Worm (Caenorhabditis elegans): ENCODE data around the gene C56G2.15.
A peak's percentile ranks its signal among the peaks of the same experiment; 100 is the strongest.

Gene C56G2.15

DNA sequence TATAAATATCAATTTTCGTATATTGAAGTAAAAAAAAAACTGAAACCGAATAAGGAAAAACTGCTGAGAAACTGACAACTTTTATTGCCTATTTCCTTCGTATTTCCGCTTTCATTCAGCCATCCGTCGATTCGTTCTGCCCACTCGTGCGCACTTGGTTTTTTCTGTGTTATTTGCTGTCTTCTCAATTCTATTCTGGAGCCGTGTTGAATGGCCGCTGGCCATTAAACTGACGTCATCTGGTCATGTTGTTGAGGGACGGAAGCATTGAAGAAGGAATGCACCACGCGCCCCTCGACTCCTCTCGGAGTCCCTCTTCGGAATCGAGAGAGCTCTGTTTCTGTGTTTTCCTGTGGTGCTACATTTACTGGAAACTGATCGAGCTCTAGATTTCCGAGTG lies 19.1 kb downstream of the C56G2.15 start (continued):
- TF ChIP-seq C34F6.9 (tag; optimal IDR thresholded peaks at IDR 0.05) (peak; percentile 53), mab-5 (tag; optimal IDR thresholded peaks at IDR 0.05) (no peak), lsy-2 (tag; optimal IDR thresholded peaks at IDR 0.05) (peak; percentile 12 to 64), F13H6.1 (tag; optimal IDR thresholded peaks at IDR 0.05) (peak; percentile 57), sma-3 (GFP tag; optimal IDR thresholded peaks at IDR 0.05) (no peak), snpc-4 (tag; optimal IDR thresholded peaks at IDR 0.05) (no peak), unc-39 (tag; optimal IDR thresholded peaks at IDR 0.05) (no peak), lin-11 (tag; optimal IDR thresholded peaks at IDR 0.05) (no peak), nhr-12 (tag; optimal IDR thresholded peaks at IDR 0.05) (no peak)

DNA sequence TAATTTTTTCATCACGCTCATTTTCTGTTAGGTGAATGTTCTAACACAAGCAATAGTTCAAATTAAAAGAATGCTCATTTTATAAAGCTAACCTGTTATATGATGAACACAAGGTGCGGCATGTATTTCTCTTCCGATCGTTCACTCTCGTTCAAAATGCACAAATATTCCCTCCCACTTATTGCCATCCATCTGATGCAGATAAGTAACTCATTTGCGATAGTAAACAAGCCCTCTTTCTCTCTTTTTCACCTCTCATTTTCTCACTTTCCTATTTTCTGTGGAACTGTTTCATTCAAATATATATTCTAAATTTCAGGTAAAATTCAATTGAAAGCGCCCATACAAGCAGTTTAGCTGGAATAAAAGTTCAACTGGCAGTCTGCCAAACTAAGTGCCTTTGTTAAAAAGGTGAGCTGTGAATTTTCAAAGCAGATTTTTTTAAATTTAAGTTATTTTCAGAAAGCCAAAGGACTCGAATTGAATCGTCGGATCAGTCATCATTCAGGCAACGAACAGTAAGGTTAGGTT lies 21.7 kb downstream of the C56G2.15 start, which contains the start of the genes trmt-10C.2 and C56G2.22:
TSS of gene trmt-10C.2 (plus strand) at position 314 of the 531 bp plus-strand sequence.
TSS of gene C56G2.22 (plus strand) at position 481 of the 531 bp plus-strand sequence.
- TF ChIP-seq C34F6.9 (tag; optimal IDR thresholded peaks at IDR 0.05) (peak; percentile 1), dmd-4 (tag; optimal IDR thresholded peaks at IDR 0.05) (no peak), lin-11 (tag; optimal IDR thresholded peaks at IDR 0.05) (no peak)

DNA sequence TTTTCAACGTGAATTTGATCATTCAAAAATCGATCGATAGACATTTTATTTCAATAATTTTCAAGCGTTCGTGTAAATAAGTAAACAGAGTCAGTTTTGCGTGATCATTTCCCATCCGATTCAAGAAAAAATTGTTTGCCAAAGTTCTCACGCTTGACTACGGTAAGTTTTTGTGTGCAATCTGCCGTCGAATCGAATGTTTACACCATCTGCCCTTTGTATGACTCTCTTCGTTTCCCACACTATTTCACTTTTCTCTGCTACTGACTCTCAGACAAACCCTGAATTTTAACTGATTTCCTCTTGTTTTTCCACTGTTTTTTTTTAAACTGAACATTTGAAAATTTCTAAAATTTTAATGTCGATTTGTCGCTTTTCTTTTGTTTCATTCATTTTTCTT lies 23.0 kb downstream of the C56G2.15 start:
- TF ChIP-seq crh-2 (tag; optimal IDR thresholded peaks at IDR 0.05) (peak; percentile 90), nhr-77 (tag; optimal IDR thresholded peaks at IDR 0.05) (no peak), lin-11 (tag; optimal IDR thresholded peaks at IDR 0.05) (peak; percentile 3), peb-1 (tag; optimal IDR thresholded peaks at IDR 0.05) (no peak), lsy-2 (tag; optimal IDR thresholded peaks at IDR 0.05) (peak; percentile 96 to 98), ZK546.5 (tag; optimal IDR thresholded peaks at IDR 0.05) (no peak), ama-1 (optimal IDR thresholded peaks at IDR 0.05) (peak; percentile 53), C34F6.9 (tag; optimal IDR thresholded peaks at IDR 0.05) (peak; percentile 94), nhr-237 (tag; optimal IDR thresholded peaks at IDR 0.05) (no peak), alr-1 (tag; optimal IDR thresholded peaks at IDR 0.05) (no peak), F13H6.1 (tag; optimal IDR thresholded peaks at IDR 0.05) (peak; percentile 87), nhr-10 (tag; optimal IDR thresholded peaks at IDR 0.05) (peak; percentile 53), lin-39 (tag; optimal IDR thresholded peaks at IDR 0.05) (no peak), nhr-6 (tag; optimal IDR thresholded peaks at IDR 0.05) (peak; percentile 91), blmp-1 (tag; optimal IDR thresholded peaks at IDR 0.05; ENCODE audit: insufficient read depth) (peak; percentile 34), egl-27 (tag; optimal IDR thresholded peaks at IDR 0.05) (peak; percentile 65), nhr-21 (tag; optimal IDR thresholded peaks at IDR 0.05) (peak; percentile 66), ztf-11 (tag; optimal IDR thresholded peaks at IDR 0.05) (no peak), ceh-82 (tag; optimal IDR thresholded peaks at IDR 0.05) (no peak), sem-4 (tag; optimal IDR thresholded peaks at IDR 0.05) (peak; percentile 85), mbf-1 (tag; optimal IDR thresholded peaks at IDR 0.05) (no peak), mdl-1 (tag; optimal IDR thresholded peaks at IDR 0.05) (peak in 1 of 2 experiments; percentile 2), sma-3 (GFP tag; optimal IDR thresholded peaks at IDR 0.05) (peak; percentile 74), elt-3 (tag; optimal IDR thresholded peaks at IDR 0.05) (no peak), snpc-4 (tag; optimal IDR thresholded peaks at IDR 0.05) (peak; percentile 45), aly-2 (tag; optimal IDR thresholded peaks at IDR 0.05) (no peak), nhr-12 (tag; optimal IDR thresholded peaks at IDR 0.05) (no peak), fos-1 (tag; optimal IDR thresholded peaks at IDR 0.05) (peak; percentile 81), nhr-25 (tag; optimal IDR thresholded peaks at IDR 0.05) (peak; percentile 83), unc-55 (GFP tag; optimal IDR thresholded peaks at IDR 0.05) (peak; percentile 95), ceh-16 (tag; optimal IDR thresholded peaks at IDR 0.05) (no peak), nhr-23 (tag; optimal IDR thresholded peaks at IDR 0.05) (no peak), skn-1 (tag; optimal IDR thresholded peaks at IDR 0.05) (no peak), ztf-4 (tag; optimal IDR thresholded peaks at IDR 0.05) (peak; percentile 73), gmeb-1 (tag; optimal IDR thresholded peaks at IDR 0.05) (peak; percentile 75), dmd-4 (tag; optimal IDR thresholded peaks at IDR 0.05) (no peak), R02D3.7 (tag; optimal IDR thresholded peaks at IDR 0.05) (peak; percentile 22), mab-5 (tag; optimal IDR thresholded peaks at IDR 0.05) (peak; percentile 53), nhr-129 (tag; optimal IDR thresholded peaks at IDR 0.05) (peak; percentile 93), unc-39 (tag; optimal IDR thresholded peaks at IDR 0.05) (no peak), Y55F3AM.14 (GFP tag; optimal IDR thresholded peaks at IDR 0.05) (peak; percentile 29), lin-13 (GFP tag; optimal IDR thresholded peaks at IDR 0.05) (peak; percentile 84), zag-1 (tag; optimal IDR thresholded peaks at IDR 0.05) (peak; percentile 45), unc-62 (GFP tag; optimal IDR thresholded peaks at IDR 0.05) (no peak), sma-9 (GFP tag; optimal IDR thresholded peaks at IDR 0.05) (peak; percentile 72), sma-9 (tag; optimal IDR thresholded peaks at IDR 0.05) (no peak), nhr-11 (tag; optimal IDR thresholded peaks at IDR 0.05) (no peak), elt-1 (tag; optimal IDR thresholded peaks at IDR 0.05) (no peak), ztf-1 (GFP tag; conservative IDR thresholded peaks at IDR 0.05) (no peak)
